Worm (Caenorhabditis elegans) whole organism, L2 larva: ENCODE measurements around the gene sul-3.

Source experiments
- C34F6.9 ChIP-seq: fragments of 150-350 bp; optimal IDR thresholded peaks from 2 replicates; lab custom pipeline; 2014; ENCODE audit warnings: missing biosample characterization, missing genetic modification characterization
- F13H6.1 ChIP-seq: sonication (generic microtip); optimal IDR thresholded peaks from 2 replicates; lab custom pipeline; 2016; ENCODE audit warnings: missing genetic modification characterization, missing compliant biosample characterization
- R02D3.7 ChIP-seq: fragments of 150-350 bp; optimal IDR thresholded peaks from 2 replicates; lab custom pipeline; 2014; ENCODE audit warnings: missing biosample characterization, missing genetic modification characterization
- alr-1 ChIP-seq: fragments of 150-350 bp; optimal IDR thresholded peaks from 2 replicates; lab custom pipeline; 2014; ENCODE audit warnings: missing biosample characterization, missing genetic modification characterization
- aly-2 ChIP-seq: fragments of 150-350 bp; optimal IDR thresholded peaks from 2 replicates; lab custom pipeline; 2014; ENCODE audit warnings: missing biosample characterization, missing genetic modification characterization
- ama-1 ChIP-seq: fragments of 150-350 bp; optimal IDR thresholded peaks from 2 replicates; lab custom pipeline; 2018; ENCODE audit warnings: inconsistent platforms
- blmp-1 ChIP-seq: sonication (generic microtip); optimal IDR thresholded peaks from 2 replicates; lab custom pipeline; 2017; ENCODE audit warnings: missing genetic modification characterization, mild to moderate bottlenecking, missing compliant biosample characterization, antibody characterized with exemption, moderate library complexity; ENCODE audit not compliant: insufficient read depth
- ceh-16 ChIP-seq: fragments of 150-350 bp; optimal IDR thresholded peaks from 2 replicates; lab custom pipeline; 2014; ENCODE audit warnings: missing biosample characterization, missing genetic modification characterization
- crh-2 ChIP-seq: sonication (generic microtip); optimal IDR thresholded peaks from 2 replicates; lab custom pipeline; 2017; ENCODE audit warnings: missing biosample characterization, missing genetic modification characterization
- dmd-4 ChIP-seq: sonication (generic microtip); optimal IDR thresholded peaks from 2 replicates; lab custom pipeline; 2017; ENCODE audit warnings: missing biosample characterization, missing genetic modification characterization
- egl-27 ChIP-seq: sonication (generic microtip); optimal IDR thresholded peaks from 3 replicates; lab custom pipeline; 2017; ENCODE audit warnings: missing biosample characterization, missing genetic modification reagents, missing genetic modification characterization
- elt-1 ChIP-seq: fragments of 150-350 bp; optimal IDR thresholded peaks from 2 replicates; lab custom pipeline; 2014; ENCODE audit warnings: missing biosample characterization, missing genetic modification characterization
- elt-3 ChIP-seq: sonication (generic microtip); optimal IDR thresholded peaks from 2 replicates; lab custom pipeline; 2017; ENCODE audit warnings: missing biosample characterization, missing genetic modification characterization
- fos-1 ChIP-seq: fragments of 150-350 bp; optimal IDR thresholded peaks from 2 replicates; lab custom pipeline; 2014; ENCODE audit warnings: missing biosample characterization, missing genetic modification characterization
- gmeb-1 ChIP-seq: fragments of 150-350 bp; optimal IDR thresholded peaks from 2 replicates; lab custom pipeline; 2014; ENCODE audit warnings: missing biosample characterization, missing genetic modification characterization
- lin-11 ChIP-seq: fragments of 150-350 bp; sonication (generic microtip); optimal IDR thresholded peaks from 2 replicates; lab custom pipeline; 2014; ENCODE audit warnings: missing biosample characterization, missing genetic modification characterization, inconsistent platforms, mixed read lengths
- lin-13 ChIP-seq: fragments of 150-350 bp; optimal IDR thresholded peaks from 2 replicates; lab custom pipeline; 2014; ENCODE audit warnings: missing biosample characterization, missing genetic modification reagents, missing genetic modification characterization
- lin-39 ChIP-seq: fragments of 150-350 bp; optimal IDR thresholded peaks from 2 replicates; lab custom pipeline; 2014; ENCODE audit warnings: missing biosample characterization, missing genetic modification reagents, missing genetic modification characterization
- lsy-2 ChIP-seq, 2 experiments: fragments of 150-350 bp in 1 of 2; sonication (generic microtip) in 1 of 2; optimal IDR thresholded peaks; 2 replicates each; lab custom pipeline; 2014 to 2017; ENCODE audit warnings: missing biosample characterization in 2 of 2, missing genetic modification characterization in 2 of 2
- mbf-1 ChIP-seq: sonication (generic microtip); optimal IDR thresholded peaks from 2 replicates; lab custom pipeline; 2017; ENCODE audit warnings: missing biosample characterization, missing genetic modification characterization
- mdl-1 ChIP-seq, 2 experiments: fragments of 150-350 bp in 1 of 2; sonication (generic microtip) in 1 of 2; optimal IDR thresholded peaks; 2 replicates each; lab custom pipeline; 2017; ENCODE audit warnings: missing biosample characterization in 2 of 2, missing genetic modification characterization in 2 of 2
- nhr-10 ChIP-seq: sonication (generic microtip); optimal IDR thresholded peaks from 2 replicates; lab custom pipeline; 2017; ENCODE audit warnings: missing biosample characterization, missing genetic modification characterization
- nhr-11 ChIP-seq: fragments of 150-350 bp; optimal IDR thresholded peaks from 2 replicates; lab custom pipeline; 2014; ENCODE audit warnings: missing biosample characterization, missing genetic modification characterization
- nhr-129 ChIP-seq: fragments of 150-350 bp; optimal IDR thresholded peaks from 2 replicates; lab custom pipeline; 2014; ENCODE audit warnings: missing biosample characterization, missing genetic modification characterization
- nhr-21 ChIP-seq: fragments of 150-350 bp; optimal IDR thresholded peaks from 2 replicates; lab custom pipeline; 2014; ENCODE audit warnings: missing biosample characterization, missing genetic modification characterization
- nhr-23 ChIP-seq: fragments of 150-350 bp; optimal IDR thresholded peaks from 2 replicates; lab custom pipeline; 2014; ENCODE audit warnings: missing biosample characterization, missing genetic modification reagents, missing genetic modification characterization
- nhr-237 ChIP-seq: fragments of 150-350 bp; optimal IDR thresholded peaks from 2 replicates; lab custom pipeline; 2014; ENCODE audit warnings: missing biosample characterization, missing genetic modification characterization
- nhr-25 ChIP-seq: fragments of 150-350 bp; sonication (generic microtip); optimal IDR thresholded peaks from 3 replicates; lab custom pipeline; 2014; ENCODE audit warnings: missing biosample characterization, missing genetic modification characterization
- nhr-6 ChIP-seq: fragments of 150-350 bp; optimal IDR thresholded peaks from 2 replicates; lab custom pipeline; 2014; ENCODE audit warnings: missing biosample characterization, missing genetic modification characterization
- peb-1 ChIP-seq: fragments of 150-350 bp; optimal IDR thresholded peaks from 2 replicates; lab custom pipeline; 2014; ENCODE audit warnings: missing biosample characterization, missing genetic modification characterization
- sem-4 ChIP-seq: fragments of 150-350 bp; optimal IDR thresholded peaks from 2 replicates; lab custom pipeline; 2014; ENCODE audit warnings: missing biosample characterization, missing genetic modification reagents, missing genetic modification characterization
- sma-3 ChIP-seq: sonication (generic microtip); optimal IDR thresholded peaks from 2 replicates; lab custom pipeline; 2016; ENCODE audit warnings: missing genetic modification reagents, missing genetic modification characterization, missing compliant biosample characterization
- sma-9 ChIP-seq, 2 experiments: fragments of 150-350 bp in 1 of 2; sonication (generic microtip) in 1 of 2; optimal IDR thresholded peaks; 2 replicates each; lab custom pipeline; 2014 to 2016; ENCODE audit warnings: missing genetic modification characterization in 2 of 2, mild to moderate bottlenecking in 1 of 2, missing biosample characterization in 1 of 2, missing compliant biosample characterization in 1 of 2, missing genetic modification reagents in 1 of 2, moderate library complexity in 1 of 2
- unc-39 ChIP-seq: fragments of 150-350 bp; optimal IDR thresholded peaks from 2 replicates; lab custom pipeline; 2014; ENCODE audit warnings: missing biosample characterization, missing genetic modification characterization
- unc-62 ChIP-seq: fragments of 150-350 bp; optimal IDR thresholded peaks from 2 replicates; lab custom pipeline; 2014; ENCODE audit warnings: missing biosample characterization, missing genetic modification reagents, missing genetic modification characterization
- zag-1 ChIP-seq: fragments of 150-350 bp; optimal IDR thresholded peaks from 2 replicates; lab custom pipeline; 2014; ENCODE audit warnings: missing biosample characterization, missing genetic modification characterization
- ztf-1 ChIP-seq: fragments of 200-800 bp; sonication (Bioruptor generic); conservative IDR thresholded peaks from 2 replicates; pipeline ENCODE4 v1.3.6; 2022; ENCODE audit warnings: missing genetic modification characterization, missing compliant biosample characterization
- ztf-11 ChIP-seq: sonication (generic microtip); optimal IDR thresholded peaks from 2 replicates; lab custom pipeline; 2017; ENCODE audit warnings: missing biosample characterization, missing genetic modification characterization

The sul-3 gene

DNA sequence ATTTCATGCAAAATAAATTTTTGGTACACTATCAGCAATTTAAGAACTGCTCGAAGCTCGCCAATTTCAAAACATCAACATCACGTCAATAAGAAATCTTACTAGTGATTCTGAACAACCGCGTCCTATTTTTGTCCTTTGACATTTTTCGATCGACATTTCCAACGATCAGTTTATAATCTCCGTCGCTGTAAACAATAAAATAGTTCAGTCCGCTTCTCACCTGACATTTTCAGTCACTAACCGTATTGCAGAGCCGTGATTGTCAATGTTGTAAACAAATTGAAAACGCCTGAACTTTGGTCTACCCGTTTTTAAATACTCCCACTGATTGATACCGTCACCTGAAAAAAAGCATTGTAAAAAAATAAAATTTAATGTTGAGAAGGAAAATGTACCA, 6.0 kb downstream of the sul-3 start:
- TF ChIP-seq nhr-237 (tag; lab: Kevin White, UChicago), result no peak
- no peak for TF ChIP-seq ztf-1 (GFP tag; lab: Robert Waterston, UW)
- no peak for TF ChIP-seq F13H6.1
- TF ChIP-seq lin-39 (tag; lab: Kevin White, UChicago), result no peak
- no peak for TF ChIP-seq sma-9 (GFP tag; optimal IDR thresholded peaks at IDR 0.05; lab: Kevin White, UChicago)
- no peak for TF ChIP-seq sma-9 (tag; optimal IDR thresholded peaks at IDR 0.05; lab: Kevin White, UChicago)
- TF ChIP-seq mdl-1 (tag; optimal IDR thresholded peaks at IDR 0.05; lab: Kevin White, UChicago), result no peak
- TF ChIP-seq sem-4, result no peak
- no peak for TF ChIP-seq aly-2 (tag; lab: Kevin White, UChicago)
- no peak for TF ChIP-seq nhr-10 (tag; lab: Kevin White, UChicago)
- TF ChIP-seq elt-3 (tag; lab: Kevin White, UChicago), result no peak
- TF ChIP-seq ama-1 (lab: Kevin White, UChicago), result no peak
- no peak for TF ChIP-seq alr-1 (tag; lab: Kevin White, UChicago)
- no peak for TF ChIP-seq unc-62

DNA sequence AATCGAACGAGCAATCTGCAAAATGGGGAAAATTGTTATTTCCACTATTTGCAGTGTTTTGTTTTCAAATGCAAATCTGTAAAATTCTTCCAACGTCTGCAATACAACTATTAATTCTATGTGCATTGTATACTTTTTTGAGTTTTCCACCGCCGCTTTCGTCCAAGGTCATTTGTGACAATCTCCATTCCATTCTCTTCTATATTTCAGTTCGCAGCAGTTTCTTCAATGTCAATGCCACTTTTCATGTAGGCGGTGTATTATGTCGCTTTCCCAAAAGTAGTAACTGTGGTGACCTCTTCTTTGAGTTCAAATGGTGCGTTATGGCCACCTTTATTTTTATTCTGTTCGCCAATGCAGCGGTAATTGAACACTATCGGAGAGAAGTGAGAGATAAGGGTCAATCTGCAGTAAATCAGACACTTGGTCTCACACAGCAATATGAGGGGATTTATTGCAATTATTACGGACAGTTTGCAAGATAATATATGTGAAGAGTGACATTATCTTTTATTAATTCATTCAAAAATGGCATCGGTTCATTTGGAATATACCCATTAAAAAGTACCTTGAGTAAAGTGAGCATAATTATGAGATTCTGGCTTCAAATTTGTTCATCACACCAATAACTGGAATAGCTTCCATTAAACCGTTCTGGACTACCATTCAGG, 7.3 kb downstream of the sul-3 start:
- TF ChIP-seq sma-3 (no peak), sma-9 (GFP tag; optimal IDR thresholded peaks at IDR 0.05; lab: Kevin White, UChicago) (peak; percentile 8), sma-9 (tag; optimal IDR thresholded peaks at IDR 0.05; lab: Kevin White, UChicago) (no peak), nhr-25 (tag; lab: Kevin White, UChicago) (peak; percentile 22), blmp-1 (tag; lab: Kevin White, UChicago) (peak; percentile 23)

- TF ChIP-seq dmd-4 (no peak), nhr-23 (tag; lab: Kevin White, UChicago) (peak; percentile 51), lsy-2 (tag; optimal IDR thresholded peaks at IDR 0.05; lab: Kevin White, UChicago) (peak in 1 of 2 experiments; percentile 56), crh-2 (tag; lab: Kevin White, UChicago) (peak; percentile 80), nhr-6 (tag; lab: Kevin White, UChicago) (peak; percentile 52), sem-4 (peak; percentile 9), sma-3 (peak; percentile 44), nhr-21 (tag; lab: Kevin White, UChicago) (peak; percentile 79), ceh-16 (tag; lab: Kevin White, UChicago) (peak; percentile 88), ztf-11 (tag; lab: Kevin White, UChicago) (no peak), ztf-1 (GFP tag; lab: Robert Waterston, UW) (no peak), unc-39 (tag; lab: Kevin White, UChicago) (no peak), lin-11 (peak; percentile 8), zag-1 (tag; lab: Kevin White, UChicago) (no peak), mdl-1 (tag; optimal IDR thresholded peaks at IDR 0.05; lab: Kevin White, UChicago) (peak in 1 of 2 experiments; percentile 26), nhr-11 (tag; lab: Kevin White, UChicago) (no peak), F13H6.1 (peak; percentile 39), gmeb-1 (tag; lab: Kevin White, UChicago) (peak; percentile 11), nhr-129 (tag; lab: Kevin White, UChicago) (peak; percentile 99), egl-27 (tag; lab: Kevin White, UChicago) (peak; percentile 55), C34F6.9 (tag; lab: Kevin White, UChicago) (peak; percentile 53), ama-1 (lab: Kevin White, UChicago) (no peak), nhr-25 (tag; lab: Kevin White, UChicago) (peak; percentile 80), mbf-1 (tag; lab: Kevin White, UChicago) (no peak), fos-1 (tag; lab: Kevin White, UChicago) (peak; percentile 86), sma-9 (GFP tag; optimal IDR thresholded peaks at IDR 0.05; lab: Kevin White, UChicago) (peak; percentile 88), sma-9 (tag; optimal IDR thresholded peaks at IDR 0.05; lab: Kevin White, UChicago) (no peak), unc-62 (no peak), blmp-1 (tag; lab: Kevin White, UChicago) (peak; percentile 51), lin-13 (GFP tag; lab: Kevin White, UChicago) (peak; percentile 50), R02D3.7 (tag; lab: Kevin White, UChicago) (no peak), peb-1 (tag; lab: Kevin White, UChicago) (no peak), elt-1 (tag; lab: Kevin White, UChicago) (peak; percentile 77)
These were observed 8.3 kb downstream of the sul-3 start for ce11 chrX:7825707-7826106.
